Fruit fly (Drosophila melanogaster): ENCODE data around the gene Naa60.

Naa60 gene

DNA sequence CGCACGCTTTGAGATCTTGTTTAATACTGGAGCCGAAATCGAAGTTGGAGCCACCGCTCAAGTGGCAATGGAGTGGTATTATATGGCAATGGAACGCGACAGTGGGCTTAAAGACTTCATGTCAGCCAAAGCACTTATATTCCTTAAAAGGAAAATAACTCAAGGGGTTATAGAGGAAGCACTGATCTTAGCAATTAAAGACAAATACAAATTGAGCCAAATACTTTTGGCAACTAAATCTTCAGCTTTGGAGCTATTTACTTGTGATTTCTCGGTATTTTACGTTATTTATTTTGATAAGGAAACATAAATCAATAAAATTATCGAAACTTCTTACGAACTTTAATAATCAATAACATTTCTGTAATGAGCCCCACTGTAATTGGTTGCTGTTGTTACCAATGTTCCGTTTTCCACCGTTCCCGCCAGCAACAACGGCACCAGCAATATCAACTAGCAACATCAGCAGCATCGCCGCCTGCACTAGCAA, 17.4 kb downstream of the Naa60 start (continued):
- TF ChIP-seq Atf3 (GFP tag; optimal IDR thresholded peaks at IDR 0.05) = peak; percentile 10
- TF ChIP-seq Hr3 (GFP tag; optimal IDR thresholded peaks at IDR 0.05) = peak; percentile 70
- no peak for TF ChIP-seq CG7271 (tag; optimal IDR thresholded peaks at IDR 0.05)
- TF ChIP-seq CG13123 (GFP tag; optimal IDR thresholded peaks at IDR 0.05) = no peak
- TF ChIP-seq Nf-YC (tag; optimal IDR thresholded peaks at IDR 0.05) = peak; percentile 86
- peak; percentile 77 for TF ChIP-seq CG6813 (GFP tag; optimal IDR thresholded peaks at IDR 0.05)
- peak; percentile 88 for TF ChIP-seq gce (GFP tag; IDR thresholded peaks at IDR 0.05)
- peak; percentile 60 for TF ChIP-seq CG1602 (GFP tag; optimal IDR thresholded peaks at IDR 0.05)
- TF ChIP-seq D19B (GFP tag; optimal IDR thresholded peaks at IDR 0.05) = peak; percentile 59
- TF ChIP-seq knrl (GFP tag; IDR thresholded peaks at IDR 0.05; ENCODE audit: partially characterized antibody) = no peak
- peak; percentile 75 for TF ChIP-seq CG10209 (GFP tag; optimal IDR thresholded peaks at IDR 0.05)
- TF ChIP-seq Side (GFP tag; optimal IDR thresholded peaks at IDR 0.05) = peak; percentile 68
- TF ChIP-seq Stat92E (GFP tag; optimal IDR thresholded peaks at IDR 0.05) = no peak
- peak; percentile 71 for TF ChIP-seq sens-2 (GFP tag; IDR thresholded peaks at IDR 0.05)
- TF ChIP-seq her (GFP tag; optimal IDR thresholded peaks at IDR 0.05) = peak; percentile 80
- TF ChIP-seq CG42726 (GFP tag; IDR thresholded peaks at IDR 0.05; ENCODE audit: partially characterized antibody) = no peak
- TF ChIP-seq PHDP (tag; optimal IDR thresholded peaks at IDR 0.05) = peak; percentile 76
- TF ChIP-seq CG13894 (tag; optimal IDR thresholded peaks at IDR 0.05) = peak; percentile 53
- peak; percentile 70 for TF ChIP-seq CG6272 (GFP tag; IDR thresholded peaks at IDR 0.05)
- TF ChIP-seq CG6791 (GFP tag; IDR thresholded peaks at IDR 0.05; ENCODE audit: partially characterized antibody) = no peak
- TF ChIP-seq zen (tag; optimal IDR thresholded peaks at IDR 0.05) = peak; percentile 7
- TF ChIP-seq tll (GFP tag; optimal IDR thresholded peaks at IDR 0.05) = no peak
- TF ChIP-seq Blimp-1 (GFP tag; optimal IDR thresholded peaks at IDR 0.05) = peak; percentile 92
- TF ChIP-seq inv (GFP tag; IDR thresholded peaks at IDR 0.05; ENCODE audit: partially characterized antibody) = no peak
- peak; percentile 89 for TF ChIP-seq CG5245 (GFP tag; optimal IDR thresholded peaks at IDR 0.05)
- TF ChIP-seq trem (tag; optimal IDR thresholded peaks at IDR 0.05) = peak; percentile 70
- peak; percentile 41 for TF ChIP-seq CG7786 (GFP tag; optimal IDR thresholded peaks at IDR 0.05)
- TF ChIP-seq B-H1 (GFP tag; IDR thresholded peaks at IDR 0.05) = peak; percentile 80
- TF ChIP-seq mirr (GFP tag; optimal IDR thresholded peaks at IDR 0.05) = no peak
- TF ChIP-seq CG6683 (GFP tag; optimal IDR thresholded peaks at IDR 0.05) = peak; percentile 86
- TF ChIP-seq CG31388 (GFP tag; optimal IDR thresholded peaks at IDR 0.05) = peak; percentile 87
- peak; percentile 72 for TF ChIP-seq Bteb2 (GFP tag; optimal IDR thresholded peaks at IDR 0.05)
- TF ChIP-seq HmgZ (tag; optimal IDR thresholded peaks at IDR 0.05) = peak; percentile 51
- peak; percentile 92 for TF ChIP-seq CG18764 (GFP tag; optimal IDR thresholded peaks at IDR 0.05)
- peak; percentile 77 for TF ChIP-seq CG10366 (GFP tag; IDR thresholded peaks at IDR 0.05)
- TF ChIP-seq CG8944 (GFP tag; optimal IDR thresholded peaks at IDR 0.05) = peak; percentile 33
- peak; percentile 63 for TF ChIP-seq CG14050 (GFP tag; IDR thresholded peaks at IDR 0.05)
- TF ChIP-seq CG32772 (GFP tag; IDR thresholded peaks at IDR 0.05) = peak; percentile 84
- peak; percentile 95 for TF ChIP-seq fd96Cb (tag; optimal IDR thresholded peaks at IDR 0.05)
- TF ChIP-seq HLHmδ (GFP tag; optimal IDR thresholded peaks at IDR 0.05) = no peak
- peak; percentile 81 for TF ChIP-seq CG17186 (GFP tag; optimal IDR thresholded peaks at IDR 0.05)
- TF ChIP-seq Kr (GFP tag; optimal IDR thresholded peaks at IDR 0.05) = no peak
- peak in 1 of 2 experiments; percentile 72 for TF ChIP-seq Eip74EF (GFP tag; optimal IDR thresholded peaks at IDR 0.05)
- peak; percentile 79 for TF ChIP-seq CG4854 (GFP tag; optimal IDR thresholded peaks at IDR 0.05)
- TF ChIP-seq hbn (GFP tag; IDR thresholded peaks at IDR 0.05; ENCODE audit: partially characterized antibody) = no peak
- peak; percentile 60 to 87 for TF ChIP-seq Hr51 (GFP tag; optimal IDR thresholded peaks at IDR 0.05)
- no peak for TF ChIP-seq NC2α (GFP tag; optimal IDR thresholded peaks at IDR 0.05)
- TF ChIP-seq CG4730 (GFP tag; IDR thresholded peaks at IDR 0.05) = peak; percentile 88
- peak; percentile 93 for TF ChIP-seq CG17829 (tag; optimal IDR thresholded peaks at IDR 0.05)
